Fruit fly (Drosophila melanogaster): ENCODE measurements around the gene CG32266.
A peak's percentile ranks its signal among the peaks of the same experiment; 100 is the strongest.

Gene CG32266

dm6 chr3L:3791043-3791682, 559 bp downstream of the CG32266 start (continued):
- TF ChIP-seq CG3995 (GFP tag; optimal IDR thresholded peaks at IDR 0.05) = no peak
- TF ChIP-seq Aef1 (GFP tag; IDR thresholded peaks at IDR 0.05) = no peak
- no peak for TF ChIP-seq HLH3B (GFP tag; IDR thresholded peaks at IDR 0.05)
- TF ChIP-seq CG3281 (GFP tag; optimal IDR thresholded peaks at IDR 0.05) = no peak
- TF ChIP-seq CG4820 (GFP tag; optimal IDR thresholded peaks at IDR 0.05) = no peak
- no peak for TF ChIP-seq Hand (GFP tag; optimal IDR thresholded peaks at IDR 0.05)
- no peak for TF ChIP-seq Lhr (GFP tag; optimal IDR thresholded peaks at IDR 0.05)
- no peak for TF ChIP-seq CG4360 (GFP tag; IDR thresholded peaks at IDR 0.05)
- no peak for TF ChIP-seq Meics (GFP tag; optimal IDR thresholded peaks at IDR 0.05)
- TF ChIP-seq CG9797 (GFP tag; optimal IDR thresholded peaks at IDR 0.05) = no peak
- TF ChIP-seq CG17359 (tag; optimal IDR thresholded peaks at IDR 0.05) = no peak
- TF ChIP-seq p53 (GFP tag; optimal IDR thresholded peaks at IDR 0.05) = no peak
- TF ChIP-seq sisA (GFP tag; IDR thresholded peaks at IDR 0.05) = no peak
- TF ChIP-seq Mrtf (GFP tag; IDR thresholded peaks at IDR 0.05) = 0 out of 3 replicates have a peak, but pooled peaks have one; percentile 42
- TF ChIP-seq CG1024 (GFP tag; IDR thresholded peaks at IDR 0.05) = no peak
- no peak for TF ChIP-seq Xrp1 (GFP tag; IDR thresholded peaks at IDR 0.05)
- TF ChIP-seq CG11093 (GFP tag; IDR thresholded peaks at IDR 0.05) = no peak
- TF ChIP-seq CkIIα-i1 (GFP tag; IDR thresholded peaks at IDR 0.05) = no peak
- peak; percentile 56; the same call in 1 of the 2 replicates for TF ChIP-seq NFAT (GFP tag; IDR thresholded peaks at IDR 0.05)
- TF ChIP-seq al (GFP tag; IDR thresholded peaks at IDR 0.05) = no peak
- no peak for TF ChIP-seq sens-2 (GFP tag; IDR thresholded peaks at IDR 0.05)
- no peak for TF ChIP-seq CG15696 (tag; optimal IDR thresholded peaks at IDR 0.05)
- TF ChIP-seq CG30403 (GFP tag; optimal IDR thresholded peaks at IDR 0.05) = peak; percentile 23
- no peak for TF ChIP-seq B-H1 (GFP tag; IDR thresholded peaks at IDR 0.05)
- no peak for TF ChIP-seq CG17186 (GFP tag; optimal IDR thresholded peaks at IDR 0.05)
- peak; percentile 7; the same call in 1 of the 2 replicates for TF ChIP-seq Ptx1 (GFP tag; IDR thresholded peaks at IDR 0.05)
- no peak; the same call in 1 of the 2 replicates for TF ChIP-seq CG14014 (GFP tag; IDR thresholded peaks at IDR 0.05)
- TF ChIP-seq HLH54F (GFP tag; optimal IDR thresholded peaks at IDR 0.05) = no peak
- no peak for TF ChIP-seq fu2 (GFP tag; optimal IDR thresholded peaks at IDR 0.05)
- TF ChIP-seq btn (GFP tag; optimal IDR thresholded peaks at IDR 0.05) = no peak
- 0 out of 2 replicates have a peak, but pooled peaks have one; percentile 7 for TF ChIP-seq ara (GFP tag; IDR thresholded peaks at IDR 0.05)
- TF ChIP-seq inv (GFP tag; IDR thresholded peaks at IDR 0.05; ENCODE audit: partially characterized antibody) = no peak
- TF ChIP-seq CG12155 (GFP tag; optimal IDR thresholded peaks at IDR 0.05) = no peak
- no peak for TF ChIP-seq CG7987 (GFP tag; optimal IDR thresholded peaks at IDR 0.05)
- TF ChIP-seq Chrac-16 (GFP tag; optimal IDR thresholded peaks at IDR 0.05) = no peak
- TF ChIP-seq toy (GFP tag; IDR thresholded peaks at IDR 0.05) = no peak
- TF ChIP-seq TFAM (GFP tag; optimal IDR thresholded peaks at IDR 0.05) = no peak
- TF ChIP-seq CG17802 (tag; optimal IDR thresholded peaks at IDR 0.05) = no peak
- TF ChIP-seq CG7928 (GFP tag; optimal IDR thresholded peaks at IDR 0.05) = no peak
- TF ChIP-seq unc-4 (GFP tag; IDR thresholded peaks at IDR 0.05; ENCODE audit: partially characterized antibody) = no peak
- no peak for TF ChIP-seq sob (GFP tag; IDR thresholded peaks at IDR 0.05)
- no peak for TF ChIP-seq ssp (GFP tag; IDR thresholded peaks at IDR 0.05)
- no peak for TF ChIP-seq Lim3 (GFP tag; IDR thresholded peaks at IDR 0.05)
- peak; percentile 15 for TF ChIP-seq Sox102F (GFP tag; optimal IDR thresholded peaks at IDR 0.05)
- TF ChIP-seq CG15601 (tag; optimal IDR thresholded peaks at IDR 0.05) = no peak
- TF ChIP-seq Doc3 (GFP tag; IDR thresholded peaks at IDR 0.05; ENCODE audit: partially characterized antibody) = no peak
- no peak for TF ChIP-seq CG2889 (GFP tag; IDR thresholded peaks at IDR 0.05)
- TF ChIP-seq sqz (GFP tag; optimal IDR thresholded peaks at IDR 0.05) = no peak
- no peak for TF ChIP-seq CG15514 (GFP tag; optimal IDR thresholded peaks at IDR 0.05)
- TF ChIP-seq so (GFP tag; IDR thresholded peaks at IDR 0.05) = no peak
- TF ChIP-seq emc (GFP tag; optimal IDR thresholded peaks at IDR 0.05) = no peak

Measured in whole organism, embryonic.